Worm (Caenorhabditis elegans) whole organism, midembryonic: ENCODE measurements around the gene C43D7.8.

Experiments used
- med-1 ChIP-seq: sonication (generic microtip); optimal IDR thresholded peaks from 2 replicates; lab custom pipeline; 2017; ENCODE audit warnings: missing genetic modification characterization, mild to moderate bottlenecking, missing compliant biosample characterization, antibody characterized with exemption, missing genetic modification reagents; ENCODE audit not compliant: insufficient read depth
- ref-1 ChIP-seq: fragments of 200-800 bp; sonication (Bioruptor generic); conservative IDR thresholded peaks from 2 replicates; pipeline ENCODE4 v1.3.6; 2022; ENCODE audit warnings: missing genetic modification reagents, missing genetic modification characterization, missing compliant biosample characterization
- ztf-23 ChIP-seq: fragments of 200-800 bp; sonication (Bioruptor generic); IDR thresholded peaks from 2 replicates; pipeline ENCODE4 v1.3.6; 2022; ENCODE audit warnings: missing genetic modification reagents, missing genetic modification characterization, missing compliant biosample characterization

DNA sequence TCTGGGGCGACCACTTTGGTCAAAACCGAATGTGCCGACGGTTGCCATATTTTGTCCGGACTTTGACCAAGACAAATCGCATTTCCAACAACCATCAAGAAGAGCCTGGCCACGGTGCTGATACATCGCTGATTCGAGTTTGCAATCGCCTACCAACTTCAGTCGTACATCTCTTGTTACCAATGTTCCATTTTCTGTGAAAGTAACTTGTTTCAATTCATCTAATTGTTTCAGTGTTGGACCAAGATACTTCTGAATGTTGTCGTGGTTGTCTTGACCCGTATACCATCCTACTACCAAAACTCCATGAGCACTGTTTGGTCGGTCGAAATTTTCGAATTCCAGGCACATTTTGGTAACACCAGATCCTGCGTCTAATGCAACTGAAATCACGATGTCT, 14.1 kb upstream of the C43D7.8 start:
- TF ChIP-seq med-1 (GFP tag; lab: Kevin White, UChicago): no peak
- TF ChIP-seq ref-1 (GFP tag; lab: Robert Waterston, UW): no peak
- no peak for TF ChIP-seq ztf-23
